Fruit fly (Drosophila melanogaster) S2 (cell line): ENCODE data around the gene BRWD3.

ENCODE experiments used
- CG8478 ChIP-seq: fragments of >200 bp; optimal IDR thresholded peaks from 2 replicates; lab custom pipeline; 2018
- CTCF ChIP-seq, 2 experiments: fragments of >200 bp; optimal IDR thresholded peaks; 2 replicates each; lab custom pipeline; 2018

dm6 chr3R:24333182-24333808, 14.5 kb downstream of the BRWD3 start, which contains the start of the genes Rrp5 and Dis3:
- TF ChIP-seq CG8478 (lab: Kevin White, UChicago) (no peak), CTCF (optimal IDR thresholded peaks at IDR 0.05; lab: Kevin White, UChicago) (peak; percentile 57 to 66)
